Worm (Caenorhabditis elegans) whole organism, midembryonic: ENCODE data around the gene ttr-3.

Source experiments
- flt-1 ChIP-seq: fragments of 200-800 bp; sonication (Bioruptor generic); IDR thresholded peaks from 2 replicates; pipeline ENCODE4 v1.3.6; 2022; ENCODE audit warnings: missing genetic modification characterization, missing compliant biosample characterization
- med-1 ChIP-seq: sonication (generic microtip); optimal IDR thresholded peaks from 2 replicates; lab custom pipeline; 2017; ENCODE audit warnings: missing genetic modification characterization, mild to moderate bottlenecking, missing compliant biosample characterization, antibody characterized with exemption, missing genetic modification reagents; ENCODE audit not compliant: insufficient read depth
- ztf-23 ChIP-seq: fragments of 200-800 bp; sonication (Bioruptor generic); IDR thresholded peaks from 2 replicates; pipeline ENCODE4 v1.3.6; 2022; ENCODE audit warnings: missing genetic modification reagents, missing genetic modification characterization, missing compliant biosample characterization

DNA sequence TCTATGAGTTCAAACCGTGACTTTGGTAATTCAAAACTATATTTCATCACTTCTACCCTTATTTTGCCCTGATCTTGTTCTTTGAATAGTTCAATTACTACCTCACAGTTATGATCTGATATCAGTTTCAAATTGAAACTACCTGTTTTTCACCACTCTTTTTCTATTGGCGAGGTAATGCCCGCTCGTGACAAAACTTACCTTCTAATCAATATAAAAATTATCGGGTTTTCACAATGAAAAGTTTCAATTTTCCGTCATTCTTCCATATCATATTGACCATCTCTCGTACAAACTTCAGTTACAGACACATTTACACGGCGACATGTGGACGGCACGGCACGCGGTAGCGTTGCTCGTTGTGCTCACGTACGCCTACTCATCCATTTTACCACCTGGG lies 5.5 kb upstream of the ttr-3 start, which contains the start of gene dec-7:
- no peak for TF ChIP-seq flt-1 (GFP tag; lab: Robert Waterston, UW)
- no peak for TF ChIP-seq ztf-23 (GFP tag; lab: Robert Waterston, UW)
- TF ChIP-seq med-1 (GFP tag; lab: Kevin White, UChicago) = no peak
